Worm (Caenorhabditis elegans): ENCODE results near the gene F22F7.12.

ce11 chrV:2181738-2182137, 37.4 kb upstream of the F22F7.12 start, which contains the start of gene srbc-16:
- no peak for TF ChIP-seq unc-62 (GFP tag; optimal IDR thresholded peaks at IDR 0.05)
- no peak for TF ChIP-seq nhr-6 (tag; optimal IDR thresholded peaks at IDR 0.05)
- TF ChIP-seq aly-2 (tag; optimal IDR thresholded peaks at IDR 0.05) = no peak
- no peak for TF ChIP-seq unc-39 (tag; optimal IDR thresholded peaks at IDR 0.05)
- TF ChIP-seq snpc-4 (tag; optimal IDR thresholded peaks at IDR 0.05) = no peak
- TF ChIP-seq nhr-25 (tag; optimal IDR thresholded peaks at IDR 0.05) = no peak
- TF ChIP-seq nhr-11 (tag; optimal IDR thresholded peaks at IDR 0.05) = no peak
- no peak for TF ChIP-seq elt-3 (tag; optimal IDR thresholded peaks at IDR 0.05)

Measured in whole organism, L2 larva.